Worm (Caenorhabditis elegans) whole organism, L3 larva: ENCODE data around the gene unc-86.

Experiments used
- R02D3.7 ChIP-seq: fragments of 150-350 bp; optimal IDR thresholded peaks from 2 replicates; lab custom pipeline; 2014; ENCODE audit warnings: missing biosample characterization, missing genetic modification characterization
- ZK546.5 ChIP-seq: sonication (generic microtip); optimal IDR thresholded peaks from 2 replicates; lab custom pipeline; 2017; ENCODE audit warnings: missing biosample characterization, missing genetic modification characterization
- aly-2 ChIP-seq: fragments of 150-350 bp; optimal IDR thresholded peaks from 2 replicates; lab custom pipeline; 2014; ENCODE audit warnings: missing biosample characterization, missing genetic modification characterization
- ama-1 ChIP-seq: fragments of 150-350 bp; optimal IDR thresholded peaks from 2 replicates; lab custom pipeline; 2018
- ceh-16 ChIP-seq: sonication (generic microtip); optimal IDR thresholded peaks from 2 replicates; lab custom pipeline; 2017; ENCODE audit warnings: missing biosample characterization, missing genetic modification characterization
- ceh-28 ChIP-seq: fragments of 150-350 bp; optimal IDR thresholded peaks from 2 replicates; lab custom pipeline; 2014; ENCODE audit warnings: missing biosample characterization, missing genetic modification reagents, missing genetic modification characterization
- ceh-82 ChIP-seq: fragments of 150-350 bp; optimal IDR thresholded peaks from 2 replicates; lab custom pipeline; 2014; ENCODE audit warnings: missing biosample characterization, missing genetic modification characterization
- ceh-9 ChIP-seq: sonication (generic microtip); optimal IDR thresholded peaks from 2 replicates; lab custom pipeline; 2018; ENCODE audit warnings: missing biosample characterization, missing genetic modification characterization
- daf-12 ChIP-seq: fragments of 150-350 bp; optimal IDR thresholded peaks from 2 replicates; lab custom pipeline; 2014; ENCODE audit warnings: missing biosample characterization, missing genetic modification reagents, missing genetic modification characterization
- egl-27 ChIP-seq: sonication (generic microtip); optimal IDR thresholded peaks from 4 replicates; lab custom pipeline; 2017; ENCODE audit warnings: missing biosample characterization, missing genetic modification reagents, missing genetic modification characterization
- egl-5 ChIP-seq: fragments of 150-350 bp; optimal IDR thresholded peaks from 2 replicates; lab custom pipeline; 2017; ENCODE audit warnings: missing biosample characterization, missing genetic modification reagents, missing genetic modification characterization, inconsistent platforms
- elt-1 ChIP-seq: fragments of 150-350 bp; optimal IDR thresholded peaks from 2 replicates; lab custom pipeline; 2014; ENCODE audit warnings: missing biosample characterization, missing genetic modification characterization
- elt-2 ChIP-seq: sonication (generic microtip); optimal IDR thresholded peaks from 2 replicates; lab custom pipeline; 2016; ENCODE audit warnings: missing genetic modification reagents, mild to moderate bottlenecking, missing genetic modification characterization, missing compliant biosample characterization
- elt-3 ChIP-seq, 3 experiments: fragments of 150-350 bp in 1 of 3; sonication (generic microtip) in 2 of 3; optimal IDR thresholded peaks; 2 replicates in 2 of 3; 4 replicates in 1 of 3; lab custom pipeline; 2014 to 2017; ENCODE audit warnings: missing biosample characterization in 3 of 3, missing genetic modification characterization in 3 of 3
- eor-1 ChIP-seq, 2 experiments: fragments of 150-350 bp; optimal IDR thresholded peaks; 2 replicates each; lab custom pipeline; 2014 to 2018; ENCODE audit warnings: missing biosample characterization in 2 of 2, missing genetic modification characterization in 2 of 2
- fkh-10 ChIP-seq: sonication (generic microtip); optimal IDR thresholded peaks from 2 replicates; lab custom pipeline; 2017; ENCODE audit warnings: missing biosample characterization, missing genetic modification reagents, missing genetic modification characterization
- fkh-2 ChIP-seq: fragments of 150-350 bp; optimal IDR thresholded peaks from 2 replicates; lab custom pipeline; 2014; ENCODE audit warnings: missing biosample characterization, missing genetic modification reagents, missing genetic modification characterization
- fos-1 ChIP-seq: fragments of 150-350 bp; optimal IDR thresholded peaks from 2 replicates; lab custom pipeline; 2014; ENCODE audit warnings: missing biosample characterization, missing genetic modification characterization
- hmg-11 ChIP-seq: sonication (generic microtip); optimal IDR thresholded peaks from 2 replicates; lab custom pipeline; 2016; ENCODE audit warnings: missing genetic modification characterization, missing compliant biosample characterization
- jun-1 ChIP-seq: fragments of 150-350 bp; optimal IDR thresholded peaks from 2 replicates; lab custom pipeline; 2014; ENCODE audit warnings: missing biosample characterization, missing genetic modification reagents, missing genetic modification characterization
- lin-15B ChIP-seq: fragments of 150-350 bp; optimal IDR thresholded peaks from 2 replicates; lab custom pipeline; 2014; ENCODE audit warnings: missing biosample characterization, missing genetic modification characterization
- lin-39 ChIP-seq: fragments of 150-350 bp; optimal IDR thresholded peaks from 2 replicates; lab custom pipeline; 2018; ENCODE audit warnings: missing biosample characterization, missing genetic modification reagents, missing genetic modification characterization
- lsy-12 ChIP-seq: sonication (generic microtip); optimal IDR thresholded peaks from 2 replicates; lab custom pipeline; 2016; ENCODE audit warnings: mild to moderate bottlenecking, missing genetic modification characterization, missing compliant biosample characterization
- mdl-1 ChIP-seq: fragments of 150-350 bp; optimal IDR thresholded peaks from 2 replicates; lab custom pipeline; 2014; ENCODE audit warnings: missing biosample characterization, missing genetic modification characterization
- mml-1 ChIP-seq: fragments of 150-350 bp; sonication (generic microtip); optimal IDR thresholded peaks from 3 replicates; lab custom pipeline; 2014; ENCODE audit warnings: missing biosample characterization, missing genetic modification characterization
- nfya-1 ChIP-seq: sonication (generic microtip); optimal IDR thresholded peaks from 2 replicates; lab custom pipeline; 2017; ENCODE audit warnings: missing genetic modification characterization, mild to moderate bottlenecking, missing compliant biosample characterization, antibody characterized with exemption, moderate library complexity; ENCODE audit not compliant: insufficient read depth
- nhr-11 ChIP-seq: fragments of 150-350 bp; optimal IDR thresholded peaks from 2 replicates; lab custom pipeline; 2014; ENCODE audit warnings: missing biosample characterization, missing genetic modification characterization
- nhr-12 ChIP-seq: fragments of 150-350 bp; optimal IDR thresholded peaks from 2 replicates; lab custom pipeline; 2014; ENCODE audit warnings: missing biosample characterization, missing genetic modification characterization
- nhr-23 ChIP-seq: fragments of 150-350 bp; optimal IDR thresholded peaks from 2 replicates; lab custom pipeline; 2014; ENCODE audit warnings: missing biosample characterization, missing genetic modification reagents, missing genetic modification characterization
- nhr-237 ChIP-seq: fragments of 150-350 bp; optimal IDR thresholded peaks from 2 replicates; lab custom pipeline; 2014; ENCODE audit warnings: missing biosample characterization, missing genetic modification characterization
- nhr-25 ChIP-seq: sonication (generic microtip); optimal IDR thresholded peaks from 2 replicates; lab custom pipeline; 2017; ENCODE audit warnings: missing biosample characterization, missing genetic modification characterization
- nhr-28 ChIP-seq: fragments of 150-350 bp; optimal IDR thresholded peaks from 2 replicates; lab custom pipeline; 2014; ENCODE audit warnings: missing biosample characterization, missing genetic modification characterization
- nhr-43 ChIP-seq: sonication (generic microtip); optimal IDR thresholded peaks from 2 replicates; lab custom pipeline; 2016; ENCODE audit warnings: mild to moderate bottlenecking, missing genetic modification characterization, missing compliant biosample characterization; ENCODE audit not compliant: poor library complexity, severe bottlenecking
- nhr-67 ChIP-seq: fragments of 150-350 bp; optimal IDR thresholded peaks from 2 replicates; lab custom pipeline; 2014; ENCODE audit warnings: missing biosample characterization, missing genetic modification characterization
- nhr-76 ChIP-seq: fragments of 150-350 bp; sonication (generic microtip); optimal IDR thresholded peaks from 5 replicates; lab custom pipeline; 2014; ENCODE audit warnings: missing biosample characterization, missing genetic modification characterization
- nhr-77 ChIP-seq: fragments of 150-350 bp; optimal IDR thresholded peaks from 2 replicates; lab custom pipeline; 2014; ENCODE audit warnings: missing biosample characterization, missing genetic modification characterization
- pha-4 ChIP-seq: fragments of 150-350 bp; optimal IDR thresholded peaks from 2 replicates; lab custom pipeline; 2014; ENCODE audit warnings: missing biosample characterization, missing genetic modification reagents, missing genetic modification characterization
- pqm-1 ChIP-seq: fragments of 150-350 bp; optimal IDR thresholded peaks from 2 replicates; lab custom pipeline; 2017; ENCODE audit warnings: missing biosample characterization, missing genetic modification characterization, inconsistent platforms
- sea-2 ChIP-seq: fragments of 150-350 bp; sonication (generic microtip); optimal IDR thresholded peaks from 4 replicates; lab custom pipeline; 2014; ENCODE audit warnings: missing biosample characterization, missing genetic modification reagents, missing genetic modification characterization
- skn-1 ChIP-seq: fragments of 150-350 bp; optimal IDR thresholded peaks from 2 replicates; lab custom pipeline; 2014; ENCODE audit warnings: missing biosample characterization, missing genetic modification characterization
- snpc-4 ChIP-seq: fragments of 150-350 bp; optimal IDR thresholded peaks from 2 replicates; lab custom pipeline; 2014; ENCODE audit warnings: missing biosample characterization, missing genetic modification characterization
- tbx-2 ChIP-seq: sonication (generic microtip); optimal IDR thresholded peaks from 2 replicates; lab custom pipeline; 2016; ENCODE audit warnings: mild to moderate bottlenecking, missing genetic modification characterization, missing compliant biosample characterization
- unc-39 ChIP-seq: sonication (generic microtip); optimal IDR thresholded peaks from 4 replicates; lab custom pipeline; 2017; ENCODE audit warnings: missing biosample characterization, missing genetic modification characterization
- unc-62 ChIP-seq: fragments of 150-350 bp; sonication (generic microtip); optimal IDR thresholded peaks from 4 replicates; lab custom pipeline; 2014; ENCODE audit warnings: missing biosample characterization, missing genetic modification reagents, missing genetic modification characterization
- zag-1 ChIP-seq: fragments of 150-350 bp; optimal IDR thresholded peaks from 2 replicates; lab custom pipeline; 2014; ENCODE audit warnings: missing biosample characterization, missing genetic modification characterization
- ztf-11 ChIP-seq: fragments of 150-350 bp; optimal IDR thresholded peaks from 2 replicates; lab custom pipeline; 2014; ENCODE audit warnings: missing biosample characterization, missing genetic modification characterization
- ztf-4 ChIP-seq: fragments of 150-350 bp; optimal IDR thresholded peaks from 2 replicates; lab custom pipeline; 2014; ENCODE audit warnings: missing biosample characterization, missing genetic modification characterization

The unc-86 gene

ce11 chrIII:8163788-8164423 is 52.2 kb downstream of the unc-86 start, which contains the start of gene prp-8:
prp-8 (plus strand) TSS chrIII:8164373.
- TF ChIP-seq aly-2 (tag; lab: Kevin White, UChicago) (no peak), ZK546.5 (peak; percentile 81), unc-39 (tag; lab: Kevin White, UChicago) (no peak), zag-1 (tag; lab: Kevin White, UChicago) (no peak), egl-5 (peak; percentile 90), tbx-2 (tag; lab: Kevin White, UChicago) (no peak), pqm-1 (tag; lab: Kevin White, UChicago) (peak; percentile 52), egl-27 (tag; lab: Kevin White, UChicago) (peak; percentile 3), ztf-11 (no peak), hmg-11 (peak; percentile 85), elt-2 (tag; lab: Kevin White, UChicago) (peak; percentile 71), unc-62 (peak; percentile 20), elt-1 (tag; lab: Kevin White, UChicago) (peak; percentile 24), ceh-28 (tag; lab: Kevin White, UChicago) (peak; percentile 89), pha-4 (tag; lab: Kevin White, UChicago) (peak; percentile 98), nhr-43 (tag; lab: Kevin White, UChicago) (peak; percentile 72), ceh-16 (tag; lab: Kevin White, UChicago) (no peak), daf-12 (no peak), sea-2 (no peak), lin-15B (peak; percentile 96), lsy-12 (peak; percentile 87), ztf-4 (tag; lab: Kevin White, UChicago) (no peak), nhr-11 (tag; lab: Kevin White, UChicago) (no peak), nhr-12 (tag; lab: Kevin White, UChicago) (no peak), lin-39 (tag; lab: Kevin White, UChicago) (peak; percentile 99), snpc-4 (tag; lab: Kevin White, UChicago) (no peak), jun-1 (peak; percentile 50), nhr-28 (tag; lab: Kevin White, UChicago) (no peak), mml-1 (tag; lab: Kevin White, UChicago) (no peak), nhr-77 (tag; lab: Kevin White, UChicago) (no peak), ceh-82 (no peak), fkh-2 (tag; lab: Kevin White, UChicago) (no peak), R02D3.7 (tag; lab: Kevin White, UChicago) (peak; percentile 61), nhr-76 (tag; lab: Kevin White, UChicago) (no peak), nfya-1 (peak; percentile 98), elt-3 (tag; optimal IDR thresholded peaks at IDR 0.05; lab: Kevin White, UChicago) (no peak), ceh-9 (no peak), fkh-10 (GFP tag; lab: Kevin White, UChicago) (peak; percentile 64), fos-1 (tag; lab: Kevin White, UChicago) (no peak), nhr-23 (tag; lab: Kevin White, UChicago) (peak; percentile 91), mdl-1 (tag; lab: Kevin White, UChicago) (no peak), nhr-237 (no peak), nhr-25 (tag; lab: Kevin White, UChicago) (peak; percentile 94), ama-1 (lab: Kevin White, UChicago) (peak; percentile 60), eor-1 (tag; optimal IDR thresholded peaks at IDR 0.05; lab: Kevin White, UChicago) (no peak), nhr-67 (tag; lab: Kevin White, UChicago) (no peak), skn-1 (tag; lab: Kevin White, UChicago) (peak; percentile 86)
- TF ChIP-seq, all 47 proteins: peak for 22
